Fruit fly (Drosophila melanogaster) whole organism, embryonic: Measurements from ENCODE around the gene stac.

Experiments used
- Blimp-1 ChIP-seq: fragments of 200-800 bp; sonication (Bioruptor generic); optimal IDR thresholded peaks from 3 replicates; lab custom pipeline; 2018; ENCODE audit warnings: missing biosample characterization, missing genetic modification characterization, mild to moderate bottlenecking, moderate library complexity, missing genetic modification reagents
- C15 ChIP-seq: fragments of 200-800 bp; sonication (Bioruptor generic); IDR thresholded peaks from 3 replicates; pipeline ENCODE4 v1.3.6; 2022; ENCODE audit warnings: missing biosample characterization, missing genetic modification characterization
- CG10431 ChIP-seq: fragments of 200-800 bp; sonication (Bioruptor generic); optimal IDR thresholded peaks from 3 replicates; lab custom pipeline; 2018; ENCODE audit warnings: missing biosample characterization, mild to moderate bottlenecking, missing genetic modification characterization
- CG13424 ChIP-seq: fragments of 200-800 bp; sonication (Bioruptor generic); optimal IDR thresholded peaks from 2 replicates; lab custom pipeline; 2019; ENCODE audit warnings: missing biosample characterization, mild to moderate bottlenecking, missing genetic modification characterization, moderate library complexity
- CG1603 ChIP-seq: fragments of 200-800 bp; sonication (Bioruptor generic); optimal IDR thresholded peaks from 2 replicates; lab custom pipeline; 2019; ENCODE audit warnings: missing biosample characterization, mild to moderate bottlenecking, missing genetic modification characterization, moderate library complexity
- CG16863 ChIP-seq: fragments of 200-800 bp; sonication (Bioruptor generic); optimal IDR thresholded peaks from 3 replicates; lab custom pipeline; 2016; ENCODE audit warnings: missing biosample characterization, missing genetic modification characterization
- CG17385 ChIP-seq: fragments of 200-800 bp; sonication (Bioruptor generic); optimal IDR thresholded peaks from 3 replicates; lab custom pipeline; 2018; ENCODE audit warnings: missing biosample characterization, mild to moderate bottlenecking, missing genetic modification characterization
- CG17829 ChIP-seq: fragments of 200-800 bp; optimal IDR thresholded peaks from 2 replicates; lab custom pipeline; 2019; ENCODE audit warnings: missing biosample characterization, mild to moderate bottlenecking, missing genetic modification characterization, moderate library complexity
- CG18619 ChIP-seq: fragments of 200-800 bp; sonication (Bioruptor generic); optimal IDR thresholded peaks from 3 replicates; lab custom pipeline; 2017; ENCODE audit warnings: missing biosample characterization, mild to moderate bottlenecking, missing genetic modification characterization
- CG30403 ChIP-seq: fragments of 200-800 bp; sonication (Bioruptor generic); optimal IDR thresholded peaks from 3 replicates; lab custom pipeline; 2016; ENCODE audit warnings: missing biosample characterization, missing genetic modification characterization
- CG31224 ChIP-seq: fragments of 200-800 bp; sonication (Bioruptor generic); IDR thresholded peaks from 2 replicates; pipeline ENCODE4 v1.3.6; 2022; ENCODE audit warnings: missing biosample characterization, missing genetic modification characterization
- CG3163 ChIP-seq: fragments of 200-800 bp; sonication (Bioruptor generic); optimal IDR thresholded peaks from 3 replicates; lab custom pipeline; 2016; ENCODE audit warnings: missing biosample characterization, missing genetic modification characterization
- CG32532 ChIP-seq: fragments of 200-800 bp; sonication (Bioruptor generic); IDR thresholded peaks from 2 replicates; pipeline ENCODE4 v1.3.6; 2022; ENCODE audit warnings: missing biosample characterization, missing genetic modification characterization
- CG33213 ChIP-seq: fragments of 200-800 bp; sonication (Bioruptor generic); optimal IDR thresholded peaks from 3 replicates; lab custom pipeline; 2016; ENCODE audit warnings: missing biosample characterization, missing genetic modification characterization
- CG4424 ChIP-seq: fragments of 200-800 bp; sonication (Bioruptor generic); optimal IDR thresholded peaks from 3 replicates; lab custom pipeline; 2016; ENCODE audit warnings: missing biosample characterization, missing genetic modification characterization
- CG4730 ChIP-seq: fragments of 200-800 bp; sonication (Bioruptor generic); IDR thresholded peaks from 2 replicates; pipeline ENCODE4 v1.3.6; 2022; ENCODE audit warnings: missing biosample characterization, missing genetic modification characterization
- CG7372 ChIP-seq: fragments of 200-800 bp; sonication (Bioruptor generic); IDR thresholded peaks from 2 replicates; pipeline ENCODE4 v1.3.6; 2022; ENCODE audit warnings: missing biosample characterization, missing genetic modification characterization
- CG8478 ChIP-seq: fragments of >200 bp; optimal IDR thresholded peaks from 2 replicates; lab custom pipeline; 2018
- CG9437 ChIP-seq: fragments of 200-800 bp; sonication (Bioruptor generic); optimal IDR thresholded peaks from 2 replicates; lab custom pipeline; 2018; ENCODE audit warnings: missing biosample characterization, mild to moderate bottlenecking, missing genetic modification characterization
- CG9797 ChIP-seq: fragments of 200-800 bp; sonication (Bioruptor generic); optimal IDR thresholded peaks from 3 replicates; lab custom pipeline; 2018; ENCODE audit warnings: missing biosample characterization, mild to moderate bottlenecking, missing genetic modification characterization
- Dfd ChIP-seq, 2 experiments: fragments of >200 bp; optimal IDR thresholded peaks; 2 replicates each; lab custom pipeline; 2017; ENCODE audit warnings: missing biosample characterization in 2 of 2, missing genetic modification characterization in 2 of 2
- Dp ChIP-seq: fragments of 200-800 bp; sonication (Bioruptor generic); optimal IDR thresholded peaks from 2 replicates; lab custom pipeline; 2018; ENCODE audit warnings: missing biosample characterization, mild to moderate bottlenecking, missing genetic modification characterization, moderate library complexity
- Dref ChIP-seq: fragments of 200-800 bp; sonication (Bioruptor generic); IDR thresholded peaks from 2 replicates; pipeline ENCODE4 v1.3.6; 2022; ENCODE audit warnings: missing biosample characterization, missing genetic modification characterization
- Drgx ChIP-seq: fragments of 200-800 bp; sonication (Bioruptor generic); IDR thresholded peaks from 2 replicates; pipeline ENCODE4 v1.3.6; 2022; ENCODE audit warnings: missing biosample characterization, missing genetic modification characterization
- Fer1 ChIP-seq: fragments of 200-800 bp; sonication (Bioruptor generic); optimal IDR thresholded peaks from 2 replicates; lab custom pipeline; 2017; ENCODE audit warnings: missing biosample characterization, mild to moderate bottlenecking, missing genetic modification characterization
- Hmx ChIP-seq: fragments of 200-800 bp; sonication (Bioruptor generic); optimal IDR thresholded peaks from 2 replicates; lab custom pipeline; 2016; ENCODE audit warnings: missing biosample characterization, missing genetic modification characterization
- Hr51 ChIP-seq, 2 experiments: fragments of 200-800 bp; sonication (Bioruptor generic); optimal IDR thresholded peaks; 2 replicates in 1 of 2; 3 replicates in 1 of 2; lab custom pipeline; 2016 to 2018; ENCODE audit warnings: missing biosample characterization in 2 of 2, missing genetic modification characterization in 2 of 2, mild to moderate bottlenecking in 1 of 2, moderate library complexity in 1 of 2
- Hsf ChIP-seq: fragments of 200-800 bp; sonication (Bioruptor generic); optimal IDR thresholded peaks from 3 replicates; lab custom pipeline; 2016; ENCODE audit warnings: missing biosample characterization, missing genetic modification characterization
- Lpt ChIP-seq: fragments of >200 bp; optimal IDR thresholded peaks from 2 replicates; lab custom pipeline; 2018; ENCODE audit warnings: missing biosample characterization, missing genetic modification characterization
- MBD-R2 ChIP-seq: fragments of 200-800 bp; sonication (Bioruptor generic); IDR thresholded peaks from 2 replicates; pipeline ENCODE4 v1.3.6; 2022; ENCODE audit warnings: missing biosample characterization, missing genetic modification characterization
- NFAT ChIP-seq: fragments of 200-800 bp; sonication (Bioruptor generic); IDR thresholded peaks from 2 replicates; pipeline ENCODE4 v1.3.6; 2022; ENCODE audit warnings: missing biosample characterization, missing genetic modification characterization
- Opbp ChIP-seq: fragments of 200-800 bp; sonication (Bioruptor generic); IDR thresholded peaks from 3 replicates; pipeline ENCODE4 v1.3.6; 2022; ENCODE audit warnings: missing biosample characterization, missing genetic modification characterization; ENCODE audit not compliant: partially characterized antibody
- Optix ChIP-seq: fragments of 200-800 bp; sonication (Bioruptor generic); IDR thresholded peaks from 3 replicates; pipeline ENCODE4 v1.3.6; 2022; ENCODE audit warnings: missing biosample characterization, missing genetic modification characterization
- Sox102F ChIP-seq: fragments of 200-800 bp; sonication (Bioruptor generic); optimal IDR thresholded peaks from 2 replicates; lab custom pipeline; 2018; ENCODE audit warnings: missing biosample characterization, mild to moderate bottlenecking, missing genetic modification characterization, moderate library complexity
- Tbp ChIP-seq: fragments of >200 bp; optimal IDR thresholded peaks from 2 replicates; lab custom pipeline; 2018; ENCODE audit warnings: missing biosample characterization, missing genetic modification characterization
- Xbp1 ChIP-seq: fragments of 200-800 bp; sonication (Bioruptor generic); optimal IDR thresholded peaks from 3 replicates; lab custom pipeline; 2016; ENCODE audit warnings: missing biosample characterization, mild to moderate bottlenecking, missing genetic modification characterization
- YL-1 ChIP-seq: fragments of 200-800 bp; sonication (Bioruptor generic); optimal IDR thresholded peaks from 3 replicates; lab custom pipeline; 2017; ENCODE audit warnings: missing biosample characterization, mild to moderate bottlenecking, missing genetic modification characterization
- cato ChIP-seq: fragments of 200-800 bp; sonication (Bioruptor generic); optimal IDR thresholded peaks from 2 replicates; lab custom pipeline; 2016; ENCODE audit warnings: missing biosample characterization, missing genetic modification characterization, borderline replicate concordance
- crol ChIP-seq: fragments of 200-800 bp; sonication (Bioruptor generic); IDR thresholded peaks from 2 replicates; pipeline ENCODE4 v1.3.6; 2022; ENCODE audit warnings: missing biosample characterization, missing genetic modification characterization
- fru ChIP-seq: fragments of >200 bp; optimal IDR thresholded peaks from 2 replicates; lab custom pipeline; 2017
- gem ChIP-seq: fragments of 200-800 bp; sonication (Bioruptor generic); optimal IDR thresholded peaks from 2 replicates; lab custom pipeline; 2019; ENCODE audit warnings: missing biosample characterization, mild to moderate bottlenecking, missing genetic modification characterization, moderate library complexity
- gfzf ChIP-seq: fragments of 200-800 bp; sonication (Bioruptor generic); optimal IDR thresholded peaks from 2 replicates; lab custom pipeline; 2016; ENCODE audit warnings: missing biosample characterization, mild to moderate bottlenecking, missing genetic modification characterization, moderate library complexity
- hkb ChIP-seq, 2 experiments: fragments of 200-800 bp in 1 of 2; fragments of >200 bp in 1 of 2; sonication (Bioruptor generic) in 1 of 2; IDR thresholded peaks in 1 of 2; optimal IDR thresholded peaks in 1 of 2; 2 replicates each; pipeline versions ENCODE4 v1.3.6 to Lab custom; 2017 to 2022; ENCODE audit warnings: missing biosample characterization in 1 of 2, missing genetic modification characterization in 1 of 2
- inv ChIP-seq: fragments of 200-800 bp; sonication (Bioruptor generic); IDR thresholded peaks from 2 replicates; pipeline ENCODE4 v1.3.6; 2022; ENCODE audit warnings: missing biosample characterization, missing genetic modification characterization; ENCODE audit not compliant: partially characterized antibody
- klu ChIP-seq: fragments of 200-800 bp; sonication (Bioruptor generic); IDR thresholded peaks from 2 replicates; pipeline ENCODE4 v1.3.6; 2022; ENCODE audit warnings: missing biosample characterization, missing genetic modification characterization
- lola ChIP-seq, 3 experiments: fragments of >200 bp in 2 of 3; fragments of 200-800 bp in 1 of 3; sonication (Bioruptor generic) in 1 of 3; optimal IDR thresholded peaks; 2 replicates each; lab custom pipeline; 2017 to 2019; ENCODE audit warnings: missing biosample characterization in 3 of 3, missing genetic modification characterization in 3 of 3, mild to moderate bottlenecking in 1 of 3, moderate library complexity in 1 of 3
- luna ChIP-seq: fragments of 200-800 bp; sonication (Bioruptor generic); optimal IDR thresholded peaks from 2 replicates; lab custom pipeline; 2016; ENCODE audit warnings: missing biosample characterization, missing genetic modification characterization
- maf-S ChIP-seq: fragments of 200-800 bp; sonication (Bioruptor generic); optimal IDR thresholded peaks from 2 replicates; lab custom pipeline; 2016; ENCODE audit warnings: missing biosample characterization, missing genetic modification characterization
- mirr ChIP-seq: fragments of 200-800 bp; sonication (Bioruptor generic); optimal IDR thresholded peaks from 3 replicates; lab custom pipeline; 2018; ENCODE audit warnings: missing biosample characterization, mild to moderate bottlenecking, missing genetic modification characterization
- repo ChIP-seq: fragments of 200-800 bp; sonication (Bioruptor generic); optimal IDR thresholded peaks from 2 replicates; lab custom pipeline; 2016; ENCODE audit warnings: missing biosample characterization, missing genetic modification characterization
- tin ChIP-seq: fragments of 200-800 bp; sonication (Bioruptor generic); optimal IDR thresholded peaks from 3 replicates; lab custom pipeline; 2016; ENCODE audit warnings: missing biosample characterization, missing genetic modification characterization
- tio ChIP-seq: fragments of 200-800 bp; sonication (Bioruptor generic); optimal IDR thresholded peaks from 2 replicates; lab custom pipeline; 2017; ENCODE audit warnings: missing biosample characterization, missing genetic modification characterization, inconsistent platforms

The stac gene

dm6 chr3R:25033142-25033586 lies 22.9 kb upstream of the stac start, which contains the start of gene Smg6:
Gene Smg6 (minus strand): TSS chr3R:25033465.
- TF ChIP-seq CG17829 (tag; lab: Kevin White, UChicago) = peak; percentile 19
- no peak for TF ChIP-seq CG17385 (GFP tag; lab: Kevin White, UChicago)
- TF ChIP-seq CG16863 (GFP tag; lab: Kevin White, UChicago) = no peak
- no peak for TF ChIP-seq klu (GFP tag; lab: Robert Waterston, UW)
- TF ChIP-seq hkb (optimal IDR thresholded peaks at IDR 0.05; lab: Kevin White, UChicago) = peak; percentile 6
- TF ChIP-seq hkb (GFP tag; IDR thresholded peaks at IDR 0.05; lab: Robert Waterston, UW) = no peak
- 0 out of 2 replicates have a peak, but pooled peaks have one; percentile 31 for TF ChIP-seq MBD-R2 (GFP tag; lab: Robert Waterston, UW)
- TF ChIP-seq Hmx = no peak
- TF ChIP-seq CG33213 = no peak
- no peak for TF ChIP-seq cato (GFP tag; lab: Kevin White, UChicago)
- no peak for TF ChIP-seq Blimp-1
- no peak for TF ChIP-seq Hr51 (GFP tag; optimal IDR thresholded peaks at IDR 0.05; lab: Kevin White, UChicago)
- TF ChIP-seq YL-1 (GFP tag; lab: Kevin White, UChicago) = peak; percentile 99
- no peak for TF ChIP-seq CG3163
- TF ChIP-seq Lpt = no peak
- TF ChIP-seq CG32532 (GFP tag; lab: Robert Waterston, UW) = no peak
- peak; percentile 27; the same call in 1 of the 2 replicates for TF ChIP-seq Dref (GFP tag; lab: Robert Waterston, UW)
- no peak for TF ChIP-seq CG31224 (GFP tag; lab: Robert Waterston, UW)
- TF ChIP-seq maf-S = no peak
- TF ChIP-seq repo (GFP tag; lab: Kevin White, UChicago) = no peak
- no peak for TF ChIP-seq NFAT (GFP tag; lab: Robert Waterston, UW)
- peak; percentile 97 for TF ChIP-seq Dp (GFP tag; lab: Kevin White, UChicago)
- no peak for TF ChIP-seq inv (GFP tag; lab: Robert Waterston, UW)
- TF ChIP-seq mirr = no peak
- no peak for TF ChIP-seq lola (GFP tag; optimal IDR thresholded peaks at IDR 0.05; lab: Kevin White, UChicago)
- no peak for TF ChIP-seq CG10431
- TF ChIP-seq crol (GFP tag; lab: Robert Waterston, UW) = no peak
- no peak for TF ChIP-seq CG8478
- TF ChIP-seq CG13424 (tag; lab: Kevin White, UChicago) = no peak
- TF ChIP-seq Opbp (GFP tag; lab: Robert Waterston, UW) = no peak
- TF ChIP-seq Xbp1 = no peak
- no peak for TF ChIP-seq Tbp (GFP tag; lab: Kevin White, UChicago)
- TF ChIP-seq CG7372 (GFP tag; lab: Robert Waterston, UW) = no peak
- TF ChIP-seq CG18619 = no peak
- TF ChIP-seq CG9437 (GFP tag; lab: Kevin White, UChicago) = no peak
- no peak for TF ChIP-seq tio (GFP tag; lab: Kevin White, UChicago)
- TF ChIP-seq CG4424 (GFP tag; lab: Kevin White, UChicago) = no peak
- TF ChIP-seq luna (GFP tag; lab: Kevin White, UChicago) = no peak
- no peak for TF ChIP-seq CG30403
- TF ChIP-seq CG1603 (tag; lab: Kevin White, UChicago) = no peak
- no peak for TF ChIP-seq fru
- peak; percentile 46 for TF ChIP-seq Fer1 (GFP tag; lab: Kevin White, UChicago)
- no peak for TF ChIP-seq CG4730 (GFP tag; lab: Robert Waterston, UW)
- no peak for TF ChIP-seq Dfd (GFP tag; optimal IDR thresholded peaks at IDR 0.05; lab: Kevin White, UChicago)
- TF ChIP-seq Hsf (GFP tag; lab: Kevin White, UChicago) = no peak
- peak; percentile 95 for TF ChIP-seq gfzf (GFP tag; lab: Kevin White, UChicago)
- no peak for TF ChIP-seq Optix (GFP tag; lab: Robert Waterston, UW)
- TF ChIP-seq gem (tag; lab: Kevin White, UChicago) = no peak
- TF ChIP-seq Drgx (GFP tag; lab: Robert Waterston, UW) = no peak
- no peak for TF ChIP-seq Sox102F (GFP tag; lab: Kevin White, UChicago)
- no peak for TF ChIP-seq C15
- TF ChIP-seq CG9797 (GFP tag; lab: Kevin White, UChicago) = peak; percentile 97
- TF ChIP-seq tin = no peak
